ENCODE assay signal across 2 worm cellular contexts in genomic region chrIV:11928388-11928787, ce11.
TF ChIP-seq lines count a peak whose summit lies in the region.

No protein-coding gene starts in this region.

TF ChIP-seq in whole organism, L4 larva, 104 proteins besides CTCF, POLR2A, EP300 and RAD21 (continued from another document):
- TF ChIP-seq vab-7 (GFP tag; IDR thresholded peaks at IDR 0.05; lab: Robert Waterston, UW) (peak; percentile 64; the same call in 1 of the 2 replicates), rbr-2 (tag; optimal IDR thresholded peaks at IDR 0.05; lab: Kevin White, UChicago) (peak; percentile 45), F37D6.2 (tag; optimal IDR thresholded peaks at IDR 0.05; lab: Kevin White, UChicago) (no peak), egl-43 (GFP tag; IDR thresholded peaks at IDR 0.05; lab: Robert Waterston, UW) (peak; percentile 87), Y48G9A.11 (GFP tag; IDR thresholded peaks at IDR 0.05; lab: Robert Waterston, UW) (peak; percentile 61; the same call in 1 of the 2 replicates), mxl-3 (GFP tag; optimal IDR thresholded peaks at IDR 0.05; lab: Kevin White, UChicago) (peak; percentile 53), unc-130 (GFP tag; optimal IDR thresholded peaks at IDR 0.05; lab: Kevin White, UChicago) (no peak), nhr-41 (GFP tag; IDR thresholded peaks at IDR 0.05; lab: Robert Waterston, UW) (0 out of 2 replicates have a peak, but pooled peaks have one; percentile 38), mes-2 (tag; optimal IDR thresholded peaks at IDR 0.05; lab: Kevin White, UChicago; ENCODE audit: poor library complexity, severe bottlenecking) (no peak), nhr-102 (tag; optimal IDR thresholded peaks at IDR 0.05; lab: Kevin White, UChicago) (peak; percentile 21), tra-1 (GFP tag; IDR thresholded peaks at IDR 0.05; lab: Robert Waterston, UW) (0 out of 2 replicates have a peak, but pooled peaks have one; percentile 33), F49E8.2 (tag; optimal IDR thresholded peaks at IDR 0.05; lab: Kevin White, UChicago; ENCODE audit: borderline replicate concordance) (peak; percentile 34), lin-1 (GFP tag; IDR thresholded peaks at IDR 0.05; lab: Robert Waterston, UW) (0 out of 2 replicates have a peak, but pooled peaks have one; percentile 53), nhr-28 (tag; optimal IDR thresholded peaks at IDR 0.05; lab: Kevin White, UChicago) (peak; percentile 40), ctbp-1 (GFP tag; IDR thresholded peaks at IDR 0.05; lab: Robert Waterston, UW) (0 out of 2 replicates have a peak, but pooled peaks have one; percentile 62), ceh-44 (GFP tag; IDR thresholded peaks at IDR 0.05; lab: Robert Waterston, UW) (peak; percentile 69; the same call in 1 of the 2 replicates), snpc-4 (tag; optimal IDR thresholded peaks at IDR 0.05; lab: Kevin White, UChicago) (no peak), lsy-2 (tag; optimal IDR thresholded peaks at IDR 0.05; lab: Kevin White, UChicago) (peak in 1 of 2 experiments; percentile 48), dve-1 (tag; optimal IDR thresholded peaks at IDR 0.05; lab: Kevin White, UChicago; ENCODE audit: insufficient read depth) (peak; percentile 31), ztf-7 (tag; optimal IDR thresholded peaks at IDR 0.05; lab: Kevin White, UChicago) (peak; percentile 4), ceh-20 (GFP tag; IDR thresholded peaks at IDR 0.05; lab: Robert Waterston, UW) (0 out of 2 replicates have a peak, but pooled peaks have one; percentile 45), T26A8.4 (GFP tag; IDR thresholded peaks at IDR 0.05; lab: Robert Waterston, UW) (peak; percentile 56), lin-13 (GFP tag; optimal IDR thresholded peaks at IDR 0.05; lab: Kevin White, UChicago) (no peak), lim-7 (GFP tag; IDR thresholded peaks at IDR 0.05; lab: Robert Waterston, UW) (peak; percentile 73), dpl-1 (GFP tag; optimal IDR thresholded peaks at IDR 0.05; lab: Kevin White, UChicago) (no peak), duxl-1 (tag; optimal IDR thresholded peaks at IDR 0.05; lab: Kevin White, UChicago; ENCODE audit: poor library complexity) (peak; percentile 63), nhr-48 (tag; optimal IDR thresholded peaks at IDR 0.05; lab: Kevin White, UChicago) (peak; percentile 6), aha-1 (tag; lab: Kevin White, UChicago) (peak; percentile 96), daf-16 (GFP tag; optimal IDR thresholded peaks at IDR 0.05; lab: Kevin White, UChicago) (peak in 1 of 2 experiments; percentile 29), daf-16 (tag; optimal IDR thresholded peaks at IDR 0.05; lab: Kevin White, UChicago) (peak; percentile 22), F26F4.8 (GFP tag; conservative IDR thresholded peaks at IDR 0.05; lab: Robert Waterston, UW) (peak; percentile 59; the same call in 1 of the 2 replicates), D1046.2 (GFP tag; IDR thresholded peaks at IDR 0.05; lab: Robert Waterston, UW) (0 out of 2 replicates have a peak, but pooled peaks have one; percentile 26)

TF ChIP-seq in whole organism, late embryonic, 69 proteins besides CTCF, POLR2A, EP300 and RAD21 (continued from another document):
- TF ChIP-seq F13H6.1 (tag; optimal IDR thresholded peaks at IDR 0.05; lab: Kevin White, UChicago) (no peak), rnt-1 (tag; optimal IDR thresholded peaks at IDR 0.05; lab: Kevin White, UChicago) (no peak), fax-1 (tag; optimal IDR thresholded peaks at IDR 0.05; lab: Kevin White, UChicago) (no peak), Y22D7AL.16 (tag; optimal IDR thresholded peaks at IDR 0.05; lab: Kevin White, UChicago) (no peak), madf-2 (tag; optimal IDR thresholded peaks at IDR 0.05; lab: Kevin White, UChicago) (no peak), che-1 (tag; optimal IDR thresholded peaks at IDR 0.05; lab: Kevin White, UChicago) (peak; percentile 39), hlh-13 (GFP tag; optimal IDR thresholded peaks at IDR 0.05; lab: Kevin White, UChicago) (no peak), lin-11 (tag; optimal IDR thresholded peaks at IDR 0.05; lab: Kevin White, UChicago) (peak; percentile 44), C08G9.2 (tag; optimal IDR thresholded peaks at IDR 0.05; lab: Kevin White, UChicago) (no peak), unc-86 (tag; optimal IDR thresholded peaks at IDR 0.05; lab: Kevin White, UChicago) (no peak), C38D4.7 (GFP tag; optimal IDR thresholded peaks at IDR 0.05; lab: Kevin White, UChicago) (peak; percentile 34), ceh-9 (tag; optimal IDR thresholded peaks at IDR 0.05; lab: Kevin White, UChicago) (no peak)
TF ChIP-seq in whole organism, late embryonic: peak in this region for 11.
